Fruit fly (Drosophila melanogaster) S2 (cell line): ENCODE results near the gene Tnpo-SR.

Experiments used
- CG8478 ChIP-seq: fragments of >200 bp; optimal IDR thresholded peaks from 2 replicates; lab custom pipeline; 2018
- CTCF ChIP-seq, 2 experiments: fragments of >200 bp; optimal IDR thresholded peaks; 2 replicates each; lab custom pipeline; 2018

- TF ChIP-seq CG8478 (lab: Kevin White, UChicago) (no peak), CTCF (optimal IDR thresholded peaks at IDR 0.05; lab: Kevin White, UChicago) (no peak)
These were observed 27.4 kb upstream of the Tnpo-SR start for dm6 chr2L:2732139-2732830.
